Worm (Caenorhabditis elegans): ENCODE results near the gene sri-74.
A peak's percentile ranks its signal among the peaks of the same experiment; 100 is the strongest.

sri-74 gene

DNA sequence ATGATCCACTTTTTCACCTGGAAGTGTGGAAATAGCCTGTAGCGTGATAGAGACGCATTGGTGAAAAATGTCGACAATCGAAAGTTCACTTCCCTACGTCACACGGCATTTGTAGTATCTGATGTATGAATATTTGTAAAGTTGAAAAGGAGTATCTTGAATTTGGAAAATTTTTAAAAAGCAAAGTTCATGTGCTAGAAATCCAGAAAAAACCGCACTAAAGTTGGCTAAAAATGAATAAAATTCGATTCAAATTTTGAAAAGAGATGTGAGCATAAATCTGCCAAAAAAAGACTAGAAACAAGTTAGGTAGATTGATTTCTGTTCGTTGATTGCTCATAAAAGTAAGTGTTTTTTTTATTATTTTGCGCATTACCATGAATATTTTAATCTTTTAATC is at the start of gene sri-74:
sri-74 (minus strand) TSS at position 101 of the 400 bp plus-strand sequence.
- TF ChIP-seq ccch-3 (GFP tag; optimal IDR thresholded peaks at IDR 0.05) (no peak), akir-1 (GFP tag; optimal IDR thresholded peaks at IDR 0.05) (no peak), fkh-3 (tag; optimal IDR thresholded peaks at IDR 0.05) (no peak), lir-1 (GFP tag; conservative IDR thresholded peaks at IDR 0.05) (no peak), ceh-27 (GFP tag; optimal IDR thresholded peaks at IDR 0.05) (no peak), F57C9.4 (tag; optimal IDR thresholded peaks at IDR 0.05) (no peak), sea-2 (GFP tag; IDR thresholded peaks at IDR 0.05) (no peak), rec-8 (tag; optimal IDR thresholded peaks at IDR 0.05) (no peak), T26A5.8 (tag; optimal IDR thresholded peaks at IDR 0.05) (no peak), unc-130 (GFP tag; optimal IDR thresholded peaks at IDR 0.05) (no peak)

ce11 chrII:2631169-2631568 is 48.2 kb upstream of the sri-74 start, which contains the start of gene D2062.1:
Gene D2062.1 (plus strand): TSS chrII:2631469.
- TF ChIP-seq nhr-27 (tag; optimal IDR thresholded peaks at IDR 0.05) (no peak), Y53F4B.3 (GFP tag; IDR thresholded peaks at IDR 0.05) (no peak), ama-1 (optimal IDR thresholded peaks at IDR 0.05) (no peak), ama-1 (GFP tag; optimal IDR thresholded peaks at IDR 0.05) (no peak), let-607 (tag; optimal IDR thresholded peaks at IDR 0.05) (no peak), nfya-2 (GFP tag; IDR thresholded peaks at IDR 0.05) (no peak), snpc-3.4 (tag; optimal IDR thresholded peaks at IDR 0.05) (no peak), hmg-20 (GFP tag; IDR thresholded peaks at IDR 0.05) (no peak), B0019.2 (GFP tag; conservative IDR thresholded peaks at IDR 0.05) (no peak), ZK185.1 (tag; optimal IDR thresholded peaks at IDR 0.05; ENCODE audit: poor library complexity, severe bottlenecking) (no peak), attf-5 (GFP tag; optimal IDR thresholded peaks at IDR 0.05) (no peak), F49E8.2 (tag; optimal IDR thresholded peaks at IDR 0.05; ENCODE audit: insufficient read depth) (no peak), Y79H2A.3 (GFP tag; conservative IDR thresholded peaks at IDR 0.05) (no peak), D2030.7 (GFP tag; IDR thresholded peaks at IDR 0.05) (no peak), ztf-3 (GFP tag; optimal IDR thresholded peaks at IDR 0.05) (no peak), C17E4.6 (GFP tag; IDR thresholded peaks at IDR 0.05) (no peak), mcd-1 (GFP tag; IDR thresholded peaks at IDR 0.05) (no peak), bed-1 (GFP tag; IDR thresholded peaks at IDR 0.05) (no peak), ztf-28 (GFP tag; IDR thresholded peaks at IDR 0.05) (no peak), snpc-1.3 (tag; optimal IDR thresholded peaks at IDR 0.05; ENCODE audit: insufficient read depth) (no peak), ets-4 (GFP tag; optimal IDR thresholded peaks at IDR 0.05) (no peak)

DNA sequence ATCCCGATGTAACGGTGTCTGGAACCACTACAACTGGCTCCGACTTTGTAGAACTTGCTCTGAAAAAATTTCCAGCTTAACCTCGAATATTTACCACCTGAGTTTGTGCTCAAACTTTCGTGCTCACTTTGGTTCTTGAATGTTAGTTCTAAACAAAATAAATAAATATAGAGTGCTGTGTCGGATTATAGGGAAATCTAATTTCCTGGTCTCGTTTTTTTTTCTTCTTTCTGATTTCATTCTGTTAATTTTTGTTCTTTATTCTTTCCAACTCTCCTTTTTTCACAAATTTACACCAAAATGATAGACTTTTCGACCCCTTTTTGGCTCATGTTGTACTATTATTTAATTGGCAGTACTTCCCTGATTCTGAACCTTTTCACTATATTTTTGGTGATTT is 46.3 kb upstream of the sri-74 start, which contains the start of gene sri-37:
sri-37 (plus strand) TSS at position 301 of the 400 bp plus-strand sequence.
- TF ChIP-seq Y56A3A.18 (GFP tag; IDR thresholded peaks at IDR 0.05) = no peak
- TF ChIP-seq pbrm-1 (GFP tag; IDR thresholded peaks at IDR 0.05) = no peak
- TF ChIP-seq lin-40 (tag; optimal IDR thresholded peaks at IDR 0.05) = no peak
- no peak for TF ChIP-seq zim-3 (tag; optimal IDR thresholded peaks at IDR 0.05)

DNA sequence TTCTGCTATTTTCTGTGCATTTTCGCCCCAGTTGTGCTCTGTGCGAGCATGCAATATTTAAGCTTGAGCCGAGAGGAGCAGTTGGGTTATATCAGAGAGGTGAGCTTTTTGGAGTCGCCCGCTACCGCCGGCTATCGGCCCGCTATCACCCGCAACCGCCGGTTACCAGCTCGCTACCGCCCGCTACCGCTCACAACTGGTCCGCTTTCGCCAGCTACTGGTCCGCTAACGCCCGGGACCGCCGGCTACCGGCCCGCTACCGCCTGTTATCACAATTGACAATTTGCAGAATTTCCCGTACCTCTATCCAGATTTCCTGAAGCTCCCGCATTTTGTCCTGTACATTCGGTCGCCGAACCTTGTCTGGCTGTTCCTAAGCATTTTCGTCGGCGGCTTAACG is 45.5 kb upstream of the sri-74 start:
- 0 out of 2 replicates have a peak, but pooled peaks have one; percentile 22 for TF ChIP-seq mcd-1 (GFP tag; IDR thresholded peaks at IDR 0.05)
- no peak for TF ChIP-seq sdz-38 (tag; optimal IDR thresholded peaks at IDR 0.05)
- no peak for TF ChIP-seq aptf-3 (GFP tag; IDR thresholded peaks at IDR 0.05)
- no peak for TF ChIP-seq rpc-1 (optimal IDR thresholded peaks at IDR 0.05)
- no peak for TF ChIP-seq rpc-1 (tag; optimal IDR thresholded peaks at IDR 0.05)
- TF ChIP-seq Y95B8A.8 (GFP tag; IDR thresholded peaks at IDR 0.05) = no peak
- TF ChIP-seq ceh-40 (GFP tag; IDR thresholded peaks at IDR 0.05) = no peak
- TF ChIP-seq fkh-3 (tag; optimal IDR thresholded peaks at IDR 0.05) = no peak
- TF ChIP-seq egl-44 (GFP tag; IDR thresholded peaks at IDR 0.05) = no peak
- peak; percentile 81; the same call in 1 of the 2 replicates for TF ChIP-seq egrh-3 (GFP tag; IDR thresholded peaks at IDR 0.05)
- TF ChIP-seq Y53F4B.3 (GFP tag; IDR thresholded peaks at IDR 0.05) = no peak
- TF ChIP-seq Y56A3A.18 (GFP tag; IDR thresholded peaks at IDR 0.05) = no peak
- peak; percentile 85 for TF ChIP-seq zfh-2 (GFP tag; conservative IDR thresholded peaks at IDR 0.05)
- TF ChIP-seq F37B4.10 (GFP tag; IDR thresholded peaks at IDR 0.05) = 0 out of 2 replicates have a peak, but pooled peaks have one; percentile 52
- TF ChIP-seq Y53G8AR.9 (GFP tag; conservative IDR thresholded peaks at IDR 0.05) = no peak

Data from whole organism, young adult.